Worm (Caenorhabditis elegans) whole organism, late embryonic: ENCODE measurements around the gene C27D8.4.

Experiments used
- F13H6.1 ChIP-seq: sonication (generic microtip); optimal IDR thresholded peaks from 2 replicates; lab custom pipeline; 2016; ENCODE audit warnings: missing genetic modification characterization, missing compliant biosample characterization
- K02D7.2 ChIP-seq: sonication (generic microtip); optimal IDR thresholded peaks from 2 replicates; lab custom pipeline; 2017; ENCODE audit warnings: mild to moderate bottlenecking, missing genetic modification characterization, missing compliant biosample characterization
- T23F11.4 ChIP-seq: fragments of 200-800 bp; sonication (Bioruptor generic); optimal IDR thresholded peaks from 2 replicates; lab custom pipeline; 2018; ENCODE audit warnings: mild to moderate bottlenecking, missing genetic modification characterization, missing compliant biosample characterization
- ahr-1 ChIP-seq: sonication (generic microtip); optimal IDR thresholded peaks from 2 replicates; lab custom pipeline; 2016; ENCODE audit warnings: missing genetic modification characterization, missing compliant biosample characterization
- ceh-14 ChIP-seq: sonication (generic microtip); optimal IDR thresholded peaks from 2 replicates; lab custom pipeline; 2016; ENCODE audit warnings: missing genotype, missing genetic modification characterization, missing compliant biosample characterization
- ceh-2 ChIP-seq: sonication (generic microtip); optimal IDR thresholded peaks from 2 replicates; lab custom pipeline; 2016; ENCODE audit warnings: missing genotype, missing genetic modification characterization, missing compliant biosample characterization
- ceh-22 ChIP-seq: sonication (generic microtip); optimal IDR thresholded peaks from 2 replicates; lab custom pipeline; 2017; ENCODE audit warnings: missing biosample characterization, missing genetic modification characterization
- ceh-24 ChIP-seq: sonication (generic microtip); optimal IDR thresholded peaks from 2 replicates; lab custom pipeline; 2016; ENCODE audit warnings: mild to moderate bottlenecking, missing genetic modification characterization, missing compliant biosample characterization
- ceh-30 ChIP-seq: fragments of 150-350 bp; optimal IDR thresholded peaks from 2 replicates; lab custom pipeline; 2014; ENCODE audit warnings: missing biosample characterization, missing genetic modification characterization
- ceh-31 ChIP-seq: sonication (generic microtip); optimal IDR thresholded peaks from 2 replicates; lab custom pipeline; 2016; ENCODE audit warnings: missing genetic modification characterization, missing compliant biosample characterization
- ceh-45 ChIP-seq: fragments of 200-800 bp; sonication (Bioruptor generic); IDR thresholded peaks from 2 replicates; pipeline ENCODE4 v1.3.6; 2022; ENCODE audit warnings: missing genetic modification reagents, missing genetic modification characterization, missing compliant biosample characterization
- ceh-48 ChIP-seq: sonication (generic microtip); optimal IDR thresholded peaks from 2 replicates; lab custom pipeline; 2016; ENCODE audit warnings: missing genetic modification characterization, inconsistent platforms, missing compliant biosample characterization
- che-1 ChIP-seq: sonication (generic microtip); optimal IDR thresholded peaks from 2 replicates; lab custom pipeline; 2016; ENCODE audit warnings: mild to moderate bottlenecking, missing genetic modification characterization, missing compliant biosample characterization
- dmd-4 ChIP-seq: sonication (generic microtip); optimal IDR thresholded peaks from 2 replicates; lab custom pipeline; 2016; ENCODE audit warnings: borderline replicate concordance, missing genetic modification characterization, missing compliant biosample characterization
- elt-2 ChIP-seq: sonication (generic microtip); optimal IDR thresholded peaks from 2 replicates; lab custom pipeline; 2016; ENCODE audit warnings: missing genetic modification reagents, missing genetic modification characterization, missing compliant biosample characterization
- elt-4 ChIP-seq: sonication (generic microtip); optimal IDR thresholded peaks from 2 replicates; lab custom pipeline; 2016; ENCODE audit warnings: missing genetic modification characterization, missing compliant biosample characterization
- gmeb-2 ChIP-seq: sonication (generic microtip); optimal IDR thresholded peaks from 2 replicates; lab custom pipeline; 2016; ENCODE audit warnings: missing genetic modification characterization, inconsistent platforms, missing compliant biosample characterization
- hlh-13 ChIP-seq: fragments of 200-800 bp; sonication (Bioruptor generic); optimal IDR thresholded peaks from 2 replicates; lab custom pipeline; 2018; ENCODE audit warnings: mild to moderate bottlenecking, missing genetic modification characterization, missing compliant biosample characterization
- hlh-30 ChIP-seq: sonication (generic microtip); optimal IDR thresholded peaks from 2 replicates; lab custom pipeline; 2017; ENCODE audit warnings: antibody characterized with exemption, missing genetic modification characterization, missing compliant biosample characterization; ENCODE audit not compliant: insufficient read depth
- hlh-6 ChIP-seq: sonication (generic microtip); optimal IDR thresholded peaks from 2 replicates; lab custom pipeline; 2016; ENCODE audit warnings: missing genotype, missing genetic modification characterization, missing compliant biosample characterization
- hlh-8 ChIP-seq: sonication (generic microtip); optimal IDR thresholded peaks from 2 replicates; lab custom pipeline; 2016; ENCODE audit warnings: missing genotype, missing genetic modification characterization, missing compliant biosample characterization
- mec-3 ChIP-seq: sonication (generic microtip); optimal IDR thresholded peaks from 2 replicates; lab custom pipeline; 2016; ENCODE audit warnings: borderline replicate concordance, missing genetic modification characterization, missing compliant biosample characterization
- nfya-1 ChIP-seq: sonication (generic microtip); optimal IDR thresholded peaks from 2 replicates; lab custom pipeline; 2017; ENCODE audit warnings: missing genetic modification characterization, mild to moderate bottlenecking, missing compliant biosample characterization, antibody characterized with exemption, moderate library complexity
- pax-1 ChIP-seq: fragments of 150-350 bp; optimal IDR thresholded peaks from 2 replicates; lab custom pipeline; 2014; ENCODE audit warnings: missing biosample characterization, missing genetic modification characterization
- pha-2 ChIP-seq: sonication (generic microtip); optimal IDR thresholded peaks from 2 replicates; lab custom pipeline; 2017; ENCODE audit warnings: mild to moderate bottlenecking, missing genetic modification characterization, missing compliant biosample characterization
- pros-1 ChIP-seq: fragments of 150-350 bp; optimal IDR thresholded peaks from 2 replicates; lab custom pipeline; 2014; ENCODE audit warnings: missing biosample characterization, missing genetic modification reagents, missing genetic modification characterization
- sdc-2 ChIP-seq: sonication (generic microtip); optimal IDR thresholded peaks from 2 replicates; lab custom pipeline; 2016; ENCODE audit warnings: missing genotype, missing genetic modification characterization, missing compliant biosample characterization
- sox-2 ChIP-seq: fragments of 200-800 bp; sonication (Bioruptor generic); IDR thresholded peaks from 2 replicates; pipeline ENCODE4 v1.3.6; 2022; ENCODE audit warnings: missing genetic modification reagents, missing genetic modification characterization, missing compliant biosample characterization
- sox-4 ChIP-seq: sonication (generic microtip); optimal IDR thresholded peaks from 2 replicates; lab custom pipeline; 2017; ENCODE audit warnings: mild to moderate bottlenecking, missing genetic modification characterization, inconsistent platforms, missing compliant biosample characterization
- tbx-2 ChIP-seq: sonication (generic microtip); optimal IDR thresholded peaks from 2 replicates; lab custom pipeline; 2016; ENCODE audit warnings: missing genetic modification characterization, missing compliant biosample characterization
- tbx-7 ChIP-seq: sonication (generic microtip); optimal IDR thresholded peaks from 2 replicates; lab custom pipeline; 2016; ENCODE audit warnings: missing genotype, missing genetic modification characterization, missing compliant biosample characterization
- ttx-3 ChIP-seq: sonication (generic microtip); optimal IDR thresholded peaks from 2 replicates; lab custom pipeline; 2016; ENCODE audit warnings: missing genetic modification reagents, missing genetic modification characterization, missing compliant biosample characterization
- unc-3 ChIP-seq, 2 experiments: fragments of 200-800 bp in 1 of 2; sonication (Bioruptor generic) in 1 of 2; sonication (generic microtip) in 1 of 2; conservative IDR thresholded peaks in 1 of 2; optimal IDR thresholded peaks in 1 of 2; 2 replicates each; pipeline versions ENCODE4 v1.3.6 to Lab custom; 2016 to 2022; ENCODE audit warnings: missing compliant biosample characterization in 2 of 2, missing genetic modification characterization in 2 of 2, missing genetic modification reagents in 1 of 2
- unc-55 ChIP-seq: sonication (generic microtip); optimal IDR thresholded peaks from 2 replicates; lab custom pipeline; 2017; ENCODE audit warnings: missing biosample characterization, missing genetic modification reagents, missing genetic modification characterization
- unc-86 ChIP-seq: sonication (generic microtip); optimal IDR thresholded peaks from 2 replicates; lab custom pipeline; 2016; ENCODE audit warnings: missing genetic modification characterization, missing compliant biosample characterization
- zip-5 ChIP-seq: sonication (generic microtip); optimal IDR thresholded peaks from 2 replicates; lab custom pipeline; 2016; ENCODE audit warnings: missing genetic modification characterization, missing compliant biosample characterization

C27D8.4 gene

DNA sequence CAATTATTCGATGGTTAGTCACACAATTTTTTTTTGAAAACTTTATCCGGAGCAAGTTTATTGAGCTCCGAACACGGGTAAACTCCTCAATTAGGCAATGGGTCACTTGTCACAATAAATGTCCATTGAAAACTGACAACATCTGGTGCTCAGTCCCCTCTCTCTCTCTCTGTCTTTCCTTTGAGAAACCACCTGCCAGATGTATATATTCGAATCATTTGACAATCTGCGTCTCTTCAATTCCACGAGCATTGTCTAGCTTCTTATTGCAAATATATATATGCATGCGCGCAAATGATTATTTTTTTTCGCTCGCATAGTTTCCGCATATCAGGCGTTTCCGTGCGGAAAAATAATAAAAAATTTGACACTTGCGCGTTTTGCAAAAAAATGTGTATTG, 18.1 kb upstream of the C27D8.4 start:
- peak; percentile 71 for TF ChIP-seq hlh-30 (tag; lab: Kevin White, UChicago)
- TF ChIP-seq tbx-2 (tag; lab: Kevin White, UChicago) = no peak
- no peak for TF ChIP-seq T23F11.4 (GFP tag; lab: Kevin White, UChicago)
- no peak for TF ChIP-seq ceh-2 (tag; lab: Kevin White, UChicago)
- TF ChIP-seq hlh-8 (tag; lab: Kevin White, UChicago) = peak; percentile 87
- TF ChIP-seq mec-3 (tag; lab: Kevin White, UChicago) = no peak
- TF ChIP-seq che-1 (tag; lab: Kevin White, UChicago) = no peak
- peak; percentile 11 for TF ChIP-seq nfya-1 (tag; lab: Kevin White, UChicago)
- no peak for TF ChIP-seq ttx-3 (tag; lab: Kevin White, UChicago)
- peak; percentile 32 for TF ChIP-seq ceh-31 (tag; lab: Kevin White, UChicago)
- peak; percentile 60 for TF ChIP-seq unc-55

DNA sequence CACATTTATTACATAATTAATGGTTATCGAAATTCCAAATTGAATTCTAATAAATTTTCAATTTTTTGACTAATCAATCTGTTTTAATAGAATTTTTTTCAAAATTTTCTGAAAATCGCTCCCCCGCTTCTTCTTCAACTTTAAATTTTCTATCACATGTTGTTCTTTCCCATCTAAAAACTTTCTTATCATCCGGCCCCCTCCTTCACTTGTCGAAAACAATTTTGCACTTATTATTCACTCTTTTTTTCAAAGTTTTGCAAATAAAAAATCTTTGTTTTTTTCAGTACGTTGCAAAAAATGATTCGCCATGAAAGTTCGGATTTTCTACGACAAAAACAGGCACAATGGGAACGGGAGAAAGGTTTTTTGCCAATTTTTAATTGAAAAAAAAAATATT, 15.5 kb upstream of the C27D8.4 start, which contains the start of gene T23B5.3:
Gene T23B5.3 (plus strand): TSS at position 301 of the 400 bp plus-strand sequence.
- TF ChIP-seq hlh-13 (GFP tag; lab: Kevin White, UChicago) = no peak
- no peak for TF ChIP-seq pros-1
- no peak for TF ChIP-seq zip-5 (tag; lab: Kevin White, UChicago)
- TF ChIP-seq elt-4 = no peak
- TF ChIP-seq ceh-24 (tag; lab: Kevin White, UChicago) = no peak
- no peak for TF ChIP-seq hlh-6
- no peak for TF ChIP-seq ceh-30
- TF ChIP-seq ceh-22 (tag; lab: Kevin White, UChicago) = no peak
- no peak for TF ChIP-seq sdc-2
- no peak for TF ChIP-seq unc-3 (GFP tag; conservative IDR thresholded peaks at IDR 0.05; lab: Robert Waterston, UW)
- no peak for TF ChIP-seq unc-3 (tag; optimal IDR thresholded peaks at IDR 0.05; lab: Kevin White, UChicago)
- no peak for TF ChIP-seq elt-2
- no peak for TF ChIP-seq ceh-31 (tag; lab: Kevin White, UChicago)
- TF ChIP-seq che-1 (tag; lab: Kevin White, UChicago) = no peak
- no peak for TF ChIP-seq F13H6.1
- no peak for TF ChIP-seq unc-86
- no peak for TF ChIP-seq tbx-7 (tag; lab: Kevin White, UChicago)
- TF ChIP-seq K02D7.2 (tag; lab: Kevin White, UChicago) = no peak
- TF ChIP-seq ceh-2 (tag; lab: Kevin White, UChicago) = no peak
- no peak for TF ChIP-seq ahr-1
- no peak for TF ChIP-seq hlh-8 (tag; lab: Kevin White, UChicago)

DNA sequence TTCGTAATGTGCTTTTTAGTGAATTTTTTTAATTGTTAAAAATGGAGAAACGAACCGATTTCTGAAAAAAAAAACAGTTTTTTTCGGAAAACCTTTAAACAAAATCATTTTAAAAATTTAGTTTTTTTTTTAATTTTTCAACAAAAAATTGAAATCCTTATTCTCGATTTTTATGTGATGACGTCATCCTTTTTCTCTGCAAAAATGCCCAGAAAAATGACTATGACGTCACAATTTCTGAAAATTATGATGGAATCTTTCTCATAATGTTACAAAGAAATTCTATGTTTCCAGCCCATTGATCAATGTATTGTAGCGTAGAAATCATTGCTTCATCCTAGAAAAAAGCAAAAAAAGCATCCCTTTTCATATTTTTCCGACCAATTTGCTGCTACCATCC, 14.6 kb upstream of the C27D8.4 start:
- no peak for TF ChIP-seq zip-5 (tag; lab: Kevin White, UChicago)
- TF ChIP-seq pax-1 (tag; lab: Kevin White, UChicago) = no peak
- TF ChIP-seq ceh-31 (tag; lab: Kevin White, UChicago) = no peak
- no peak for TF ChIP-seq ceh-14
- no peak for TF ChIP-seq unc-86
- no peak for TF ChIP-seq pha-2
- no peak for TF ChIP-seq sox-4 (tag; lab: Kevin White, UChicago)
- TF ChIP-seq ceh-45 (GFP tag; lab: Robert Waterston, UW) = no peak
- TF ChIP-seq gmeb-2 (tag; lab: Kevin White, UChicago) = no peak
- no peak for TF ChIP-seq ceh-48 (tag; lab: Kevin White, UChicago)

DNA sequence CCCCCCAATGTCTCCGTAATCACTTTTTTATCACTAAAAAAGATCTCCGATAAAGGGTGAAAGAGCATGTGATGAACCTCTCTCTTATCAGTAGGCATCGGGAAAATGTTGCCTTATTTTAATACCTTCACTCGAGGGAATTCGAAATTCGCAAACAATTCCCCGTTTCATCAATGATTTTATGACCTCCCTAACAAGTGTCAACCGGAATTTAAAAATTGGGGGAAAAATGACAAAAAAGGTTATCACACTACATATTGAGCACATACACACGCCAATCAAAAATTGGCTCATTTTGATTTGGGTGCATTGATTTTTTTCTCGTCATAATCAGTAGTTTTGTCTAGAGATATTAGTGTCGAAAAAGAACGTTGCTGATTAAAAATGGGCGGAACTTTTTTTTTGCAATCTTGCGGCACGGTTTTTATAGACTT, 14.2 kb upstream of the C27D8.4 start:
- TF ChIP-seq pha-2 (no peak), hlh-8 (tag; lab: Kevin White, UChicago) (no peak), dmd-4 (tag; lab: Kevin White, UChicago) (no peak), sox-2 (GFP tag; lab: Robert Waterston, UW) (no peak), elt-2 (peak; percentile 95)
- TF ChIP-seq, all 69 proteins: peak for 1
